Fruit fly (Drosophila melanogaster) whole organism, prepupa: ENCODE data around the gene CG13390.

ENCODE experiments used
- Blimp-1 ChIP-seq: fragments of 200-800 bp; sonication (Bioruptor generic); optimal IDR thresholded peaks from 3 replicates; lab custom pipeline; 2017; ENCODE audit warnings: missing biosample characterization, missing genetic modification characterization, mild to moderate bottlenecking, moderate library complexity, missing genetic modification reagents
- CG11294 ChIP-seq: fragments of 200-800 bp; sonication (Bioruptor generic); IDR thresholded peaks from 2 replicates; pipeline ENCODE4 v1.3.6; 2022; ENCODE audit warnings: missing biosample characterization, missing genetic modification characterization
- CG11762 ChIP-seq: fragments of 200-800 bp; sonication (Bioruptor generic); optimal IDR thresholded peaks from 3 replicates; lab custom pipeline; 2016; ENCODE audit warnings: missing biosample characterization, missing genetic modification characterization; ENCODE audit not compliant: insufficient read depth
- CG11902 ChIP-seq: fragments of 200-800 bp; sonication (Bioruptor generic); optimal IDR thresholded peaks from 3 replicates; lab custom pipeline; 2016; ENCODE audit warnings: missing biosample characterization, missing genetic modification characterization
- CG15336 ChIP-seq: fragments of 200-800 bp; sonication (Bioruptor generic); IDR thresholded peaks from 2 replicates; pipeline ENCODE4 v1.3.6; 2022; ENCODE audit warnings: missing biosample characterization, missing genetic modification characterization
- CG1621 ChIP-seq: fragments of 200-800 bp; sonication (Bioruptor generic); optimal IDR thresholded peaks from 3 replicates; lab custom pipeline; 2018; ENCODE audit warnings: missing biosample characterization, mild to moderate bottlenecking, missing genetic modification characterization
- CG31627 ChIP-seq: fragments of 200-800 bp; sonication (Bioruptor generic); optimal IDR thresholded peaks from 3 replicates; lab custom pipeline; 2016; ENCODE audit warnings: missing biosample characterization, missing genetic modification characterization
- CG32006 ChIP-seq: fragments of 200-800 bp; sonication (Bioruptor generic); optimal IDR thresholded peaks from 3 replicates; lab custom pipeline; 2017; ENCODE audit warnings: missing biosample characterization, mild to moderate bottlenecking, missing genetic modification characterization
- CG34406 ChIP-seq: fragments of 200-800 bp; sonication (Bioruptor generic); optimal IDR thresholded peaks from 3 replicates; lab custom pipeline; 2016; ENCODE audit warnings: missing biosample characterization, missing genetic modification characterization
- CG4318 ChIP-seq: fragments of 200-800 bp; sonication (Bioruptor generic); optimal IDR thresholded peaks from 3 replicates; lab custom pipeline; 2017; ENCODE audit warnings: missing biosample characterization, mild to moderate bottlenecking, missing genetic modification characterization
- CG6163 ChIP-seq: fragments of 200-800 bp; sonication (Bioruptor generic); IDR thresholded peaks from 3 replicates; pipeline ENCODE4 v1.3.6; 2022; ENCODE audit warnings: missing biosample characterization, missing genetic modification characterization
- CG6792 ChIP-seq: fragments of 200-800 bp; sonication (Bioruptor generic); optimal IDR thresholded peaks from 3 replicates; lab custom pipeline; 2016; ENCODE audit warnings: missing biosample characterization, missing genetic modification characterization
- CG6808 ChIP-seq: fragments of 200-800 bp; sonication (Bioruptor generic); optimal IDR thresholded peaks from 3 replicates; lab custom pipeline; 2017; ENCODE audit warnings: missing biosample characterization, missing genetic modification characterization, mild to moderate bottlenecking, moderate library complexity, missing genetic modification reagents
- CG9139 ChIP-seq: fragments of 200-800 bp; sonication (Bioruptor generic); optimal IDR thresholded peaks from 3 replicates; lab custom pipeline; 2017; ENCODE audit warnings: missing biosample characterization, mild to moderate bottlenecking, missing genetic modification characterization
- Eip78C ChIP-seq: fragments of 200-800 bp; sonication (Bioruptor generic); peaks from one replicate; lab custom pipeline; 2016; ENCODE audit warnings: missing biosample characterization, missing genetic modification characterization
- Eip93F ChIP-seq: fragments of 200-800 bp; sonication (Bioruptor generic); optimal IDR thresholded peaks from 2 replicates; lab custom pipeline; 2016; ENCODE audit warnings: missing biosample characterization, mild to moderate bottlenecking, missing genetic modification characterization
- Ets96B ChIP-seq: fragments of 200-800 bp; optimal IDR thresholded peaks from 2 replicates; lab custom pipeline; 2019; ENCODE audit warnings: missing biosample characterization, mild to moderate bottlenecking, missing genetic modification characterization, moderate library complexity
- Gug ChIP-seq: fragments of 200-800 bp; sonication (Bioruptor generic); IDR thresholded peaks from 2 replicates; pipeline ENCODE4 v1.3.6; 2022; ENCODE audit warnings: missing biosample characterization, missing genetic modification characterization
- Hr4 ChIP-seq: fragments of 200-800 bp; sonication (Bioruptor generic); optimal IDR thresholded peaks from 3 replicates; lab custom pipeline; 2016; ENCODE audit warnings: missing biosample characterization, missing genetic modification characterization
- Lpt ChIP-seq: fragments of 200-800 bp; sonication (Bioruptor generic); optimal IDR thresholded peaks from 3 replicates; lab custom pipeline; 2016; ENCODE audit warnings: missing biosample characterization, missing genetic modification characterization
- OdsH ChIP-seq: fragments of 200-800 bp; sonication (Bioruptor generic); optimal IDR thresholded peaks from 3 replicates; lab custom pipeline; 2016; ENCODE audit warnings: missing biosample characterization, missing genetic modification characterization
- Sox102F ChIP-seq: fragments of 200-800 bp; sonication (Bioruptor generic); optimal IDR thresholded peaks from 2 replicates; lab custom pipeline; 2016; ENCODE audit warnings: missing biosample characterization, mild to moderate bottlenecking, missing genetic modification characterization
- Sox14 ChIP-seq: fragments of 200-800 bp; sonication (Bioruptor generic); optimal IDR thresholded peaks from 3 replicates; lab custom pipeline; 2016; ENCODE audit warnings: missing biosample characterization, missing genetic modification characterization
- achi ChIP-seq: fragments of 200-800 bp; sonication (Bioruptor generic); optimal IDR thresholded peaks from 3 replicates; lab custom pipeline; 2016; ENCODE audit warnings: missing biosample characterization, missing genetic modification characterization
- cyc ChIP-seq: fragments of 200-800 bp; sonication (Bioruptor generic); optimal IDR thresholded peaks from 3 replicates; lab custom pipeline; 2016; ENCODE audit warnings: missing biosample characterization, missing genetic modification characterization
- eg ChIP-seq: fragments of 200-800 bp; sonication (Bioruptor generic); IDR thresholded peaks from 3 replicates; pipeline ENCODE4 v1.3.6; 2022; ENCODE audit warnings: missing biosample characterization, missing genetic modification characterization
- esn ChIP-seq: fragments of 200-800 bp; sonication (Bioruptor generic); optimal IDR thresholded peaks from 2 replicates; lab custom pipeline; 2016; ENCODE audit warnings: missing biosample characterization, mild to moderate bottlenecking, missing genetic modification characterization, moderate library complexity
- fkh ChIP-seq: fragments of 200-800 bp; sonication (Bioruptor generic); optimal IDR thresholded peaks from 3 replicates; lab custom pipeline; 2017; ENCODE audit warnings: missing biosample characterization, mild to moderate bottlenecking, missing genetic modification characterization, moderate library complexity
- spab ChIP-seq: fragments of 200-800 bp; sonication (Bioruptor generic); optimal IDR thresholded peaks from 2 replicates; lab custom pipeline; 2017; ENCODE audit warnings: missing biosample characterization, mild to moderate bottlenecking, missing genetic modification characterization, missing genetic modification reagents
- ss ChIP-seq, 2 experiments: fragments of 200-800 bp; sonication (Bioruptor generic); optimal IDR thresholded peaks; 2 replicates in 1 of 2; 3 replicates in 1 of 2; lab custom pipeline; 2017 to 2018; ENCODE audit warnings: mild to moderate bottlenecking in 2 of 2, missing biosample characterization in 2 of 2, missing genetic modification characterization in 2 of 2, moderate library complexity in 1 of 2
- svp ChIP-seq: fragments of 200-800 bp; sonication (Bioruptor generic); peaks from one replicate; lab custom pipeline; 2016; ENCODE audit warnings: missing biosample characterization, missing genetic modification characterization
- vri ChIP-seq: fragments of 200-800 bp; sonication (Bioruptor generic); optimal IDR thresholded peaks from 3 replicates; lab custom pipeline; 2016; ENCODE audit warnings: missing biosample characterization, mild to moderate bottlenecking, missing genetic modification characterization

CG13390 gene

dm6 chr2L:8376717-8377116, at the start of gene CG13390, which contains the start of gene CG17294 (continued):
- TF ChIP-seq Sox102F (GFP tag; lab: Kevin White, UChicago) (peak; percentile 99), OdsH (GFP tag; lab: Kevin White, UChicago) (peak; percentile 99), ss (GFP tag; optimal IDR thresholded peaks at IDR 0.05; lab: Kevin White, UChicago) (peak; percentile 99 to 100), CG11902 (GFP tag; lab: Kevin White, UChicago) (peak; percentile 99), CG11294 (GFP tag; lab: Robert Waterston, UW) (peak; percentile 99), Gug (GFP tag; lab: Robert Waterston, UW) (peak; percentile 99), CG6163 (GFP tag; lab: Robert Waterston, UW) (peak; percentile 100), spab (GFP tag; lab: Kevin White, UChicago) (peak; percentile 99)

- TF ChIP-seq CG1621 (no peak), CG11762 (no peak), CG4318 (GFP tag; lab: Kevin White, UChicago) (no peak), CG34406 (GFP tag; lab: Kevin White, UChicago) (no peak), CG9139 (GFP tag; lab: Kevin White, UChicago) (no peak), vri (GFP tag; lab: Kevin White, UChicago) (peak; percentile 42), Lpt (GFP tag; lab: Kevin White, UChicago) (no peak), Gug (GFP tag; lab: Robert Waterston, UW) (no peak), Eip93F (GFP tag; lab: Kevin White, UChicago) (peak; percentile 72), achi (no peak), svp (GFP tag; lab: Kevin White, UChicago) (peak; percentile 85), esn (GFP tag; lab: Kevin White, UChicago) (peak; percentile 5), CG32006 (no peak), ss (GFP tag; optimal IDR thresholded peaks at IDR 0.05; lab: Kevin White, UChicago) (no peak), cyc (GFP tag; lab: Kevin White, UChicago) (no peak), fkh (GFP tag; lab: Kevin White, UChicago) (no peak), Sox14 (GFP tag; lab: Kevin White, UChicago) (no peak), Hr4 (GFP tag; lab: Kevin White, UChicago) (no peak), CG15336 (GFP tag; lab: Robert Waterston, UW) (0 out of 2 replicates have a peak, but pooled peaks have one; percentile 9), CG6792 (no peak), Blimp-1 (GFP tag; lab: Kevin White, UChicago) (no peak), CG31627 (no peak), eg (no peak), Eip78C (GFP tag; lab: Kevin White, UChicago) (peak; percentile 57)
Observed at dm6 chr2L:8425962-8426759, 49.6 kb upstream of the CG13390 start.

DNA sequence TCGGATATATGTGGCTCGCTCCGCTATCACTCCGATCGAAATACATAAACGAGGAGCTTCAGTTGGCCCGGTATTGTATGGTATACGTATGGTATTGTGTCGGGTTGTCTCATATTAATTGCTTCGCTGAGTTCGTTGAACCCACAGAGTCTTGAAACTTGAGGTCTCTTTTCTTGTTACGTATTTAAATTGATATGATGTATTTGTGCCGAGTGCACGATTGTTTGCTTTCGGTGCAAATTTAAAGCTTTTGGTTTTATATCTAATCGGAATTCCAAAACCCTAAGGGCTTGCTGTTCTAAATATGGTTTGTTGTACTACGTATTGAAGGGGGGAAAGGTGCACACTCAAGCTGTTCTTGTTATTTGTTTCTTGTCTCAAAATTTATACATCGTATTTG, 48.6 kb upstream of the CG13390 start:
- TF ChIP-seq CG6808 (GFP tag; lab: Kevin White, UChicago), result no peak
- TF ChIP-seq vri (GFP tag; lab: Kevin White, UChicago), result peak; percentile 68

dm6 chr2L:8424662-8425208, 48.1 kb upstream of the CG13390 start:
- no peak for TF ChIP-seq esn (GFP tag; lab: Kevin White, UChicago)
- TF ChIP-seq Sox102F (GFP tag; lab: Kevin White, UChicago), result no peak
- no peak for TF ChIP-seq Ets96B (tag; lab: Kevin White, UChicago)
- TF ChIP-seq Lpt (GFP tag; lab: Kevin White, UChicago), result no peak
- TF ChIP-seq vri (GFP tag; lab: Kevin White, UChicago), result no peak
